Fruit fly (Drosophila melanogaster) whole organism, embryonic: ENCODE data around the gene Tim9b.
A peak's percentile ranks its signal among the peaks of the same experiment; 100 is the strongest.

Source experiments
- Atf3 ChIP-seq: fragments of 200-800 bp; sonication (Bioruptor generic); optimal IDR thresholded peaks from 3 replicates; lab custom pipeline; 2016; ENCODE audit warnings: missing biosample characterization, missing genetic modification characterization
- Bteb2 ChIP-seq: fragments of 200-800 bp; sonication (Bioruptor generic); optimal IDR thresholded peaks from 2 replicates; lab custom pipeline; 2016; ENCODE audit warnings: missing biosample characterization, missing genetic modification characterization
- CG10979 ChIP-seq: fragments of 200-800 bp; sonication (Bioruptor generic); optimal IDR thresholded peaks from 2 replicates; lab custom pipeline; 2018; ENCODE audit warnings: missing biosample characterization, mild to moderate bottlenecking, missing genetic modification characterization, moderate library complexity
- CG11695 ChIP-seq: fragments of 200-800 bp; sonication (Bioruptor generic); IDR thresholded peaks from 3 replicates; pipeline ENCODE4 v1.3.6; 2022; ENCODE audit warnings: missing biosample characterization, missing genetic modification characterization
- CG12104 ChIP-seq: fragments of 200-800 bp; sonication (Bioruptor generic); optimal IDR thresholded peaks from 3 replicates; lab custom pipeline; 2016; ENCODE audit warnings: missing biosample characterization, missing genetic modification characterization
- CG13296 ChIP-seq: fragments of 200-800 bp; sonication (Bioruptor generic); optimal IDR thresholded peaks from 3 replicates; lab custom pipeline; 2018; ENCODE audit warnings: missing biosample characterization, mild to moderate bottlenecking, missing genetic modification characterization
- CG17385 ChIP-seq: fragments of 200-800 bp; sonication (Bioruptor generic); optimal IDR thresholded peaks from 3 replicates; lab custom pipeline; 2018; ENCODE audit warnings: missing biosample characterization, mild to moderate bottlenecking, missing genetic modification characterization
- CG2202 ChIP-seq: fragments of 200-800 bp; sonication (Bioruptor generic); optimal IDR thresholded peaks from 2 replicates; lab custom pipeline; 2018; ENCODE audit warnings: missing biosample characterization, mild to moderate bottlenecking, missing genetic modification characterization
- CG3407 ChIP-seq: fragments of 200-800 bp; sonication (Bioruptor generic); optimal IDR thresholded peaks from 2 replicates; lab custom pipeline; 2018; ENCODE audit warnings: missing biosample characterization, mild to moderate bottlenecking, missing genetic modification characterization
- CG4360 ChIP-seq: fragments of 200-800 bp; sonication (Bioruptor generic); IDR thresholded peaks from 2 replicates; pipeline ENCODE4 v1.3.6; 2022; ENCODE audit warnings: missing biosample characterization, missing genetic modification characterization
- CG6765 ChIP-seq: fragments of 200-800 bp; sonication (Bioruptor generic); optimal IDR thresholded peaks from 3 replicates; lab custom pipeline; 2017; ENCODE audit warnings: missing biosample characterization, mild to moderate bottlenecking, missing genetic modification characterization
- CG9876 ChIP-seq: fragments of 200-800 bp; sonication (Bioruptor generic); optimal IDR thresholded peaks from 2 replicates; lab custom pipeline; 2016; ENCODE audit warnings: missing biosample characterization, missing genetic modification characterization
- CTCF ChIP-seq: fragments of 200-800 bp; sonication (Bioruptor generic); optimal IDR thresholded peaks from 2 replicates; lab custom pipeline; 2017; ENCODE audit warnings: missing biosample characterization, mild to moderate bottlenecking, missing genetic modification characterization, moderate library complexity
- CkIIα-i1 ChIP-seq: fragments of 200-800 bp; sonication (Bioruptor generic); IDR thresholded peaks from 2 replicates; pipeline ENCODE4 v1.3.6; 2022; ENCODE audit warnings: missing biosample characterization, missing genetic modification characterization
- CrebB ChIP-seq: fragments of 200-800 bp; sonication (Bioruptor generic); optimal IDR thresholded peaks from 3 replicates; lab custom pipeline; 2018; ENCODE audit warnings: missing biosample characterization, mild to moderate bottlenecking, missing genetic modification characterization
- D19A ChIP-seq: fragments of 200-800 bp; optimal IDR thresholded peaks from 3 replicates; lab custom pipeline; 2019; ENCODE audit warnings: missing biosample characterization, mild to moderate bottlenecking, missing genetic modification characterization, moderate library complexity
- Deaf1 ChIP-seq: fragments of 200-800 bp; optimal IDR thresholded peaks from 3 replicates; lab custom pipeline; 2019; ENCODE audit warnings: missing biosample characterization, mild to moderate bottlenecking, missing genetic modification characterization, moderate library complexity
- Dek ChIP-seq: fragments of 200-800 bp; sonication (Bioruptor generic); optimal IDR thresholded peaks from 3 replicates; lab custom pipeline; 2019; ENCODE audit warnings: missing biosample characterization, mild to moderate bottlenecking, missing genetic modification characterization, moderate library complexity
- Dip3 ChIP-seq: fragments of 200-800 bp; sonication (Bioruptor generic); optimal IDR thresholded peaks from 3 replicates; lab custom pipeline; 2016; ENCODE audit warnings: missing biosample characterization, missing genetic modification characterization
- ERR ChIP-seq: fragments of 200-800 bp; sonication (Bioruptor generic); optimal IDR thresholded peaks from 2 replicates; lab custom pipeline; 2016; ENCODE audit warnings: missing biosample characterization, missing genetic modification characterization
- Eip74EF ChIP-seq, 2 experiments: fragments of 200-800 bp in 1 of 2; fragments of >200 bp in 1 of 2; sonication (Bioruptor generic) in 1 of 2; optimal IDR thresholded peaks; 2 replicates each; lab custom pipeline; 2017 to 2019; ENCODE audit warnings: missing biosample characterization in 2 of 2, missing genetic modification characterization in 2 of 2, mild to moderate bottlenecking in 1 of 2, moderate library complexity in 1 of 2
- MTF-1 ChIP-seq: fragments of 200-800 bp; sonication (Bioruptor generic); optimal IDR thresholded peaks from 2 replicates; lab custom pipeline; 2018; ENCODE audit warnings: missing biosample characterization, mild to moderate bottlenecking, missing genetic modification characterization, borderline replicate concordance
- Mrtf ChIP-seq: fragments of 200-800 bp; sonication (Bioruptor generic); IDR thresholded peaks from 3 replicates; pipeline ENCODE4 v1.3.6; 2022; ENCODE audit warnings: missing biosample characterization, missing genetic modification characterization
- Sry-δ ChIP-seq: fragments of 200-800 bp; sonication (Bioruptor generic); optimal IDR thresholded peaks from 2 replicates; lab custom pipeline; 2016; ENCODE audit warnings: missing biosample characterization, missing genetic modification characterization
- TFAM ChIP-seq: fragments of 200-800 bp; sonication (Bioruptor generic); optimal IDR thresholded peaks from 2 replicates; lab custom pipeline; 2017; ENCODE audit warnings: missing biosample characterization, missing genetic modification characterization, inconsistent platforms
- Taf1 ChIP-seq: fragments of 200-800 bp; sonication (Bioruptor generic); IDR thresholded peaks from 2 replicates; pipeline ENCODE4 v1.3.6; 2022; ENCODE audit warnings: missing biosample characterization, missing genetic modification characterization
- ara ChIP-seq: fragments of 200-800 bp; sonication (Bioruptor generic); IDR thresholded peaks from 2 replicates; pipeline ENCODE4 v1.3.6; 2022; ENCODE audit warnings: missing biosample characterization, missing genetic modification characterization
- br ChIP-seq: fragments of >200 bp; optimal IDR thresholded peaks from 2 replicates; lab custom pipeline; 2017
- da ChIP-seq: fragments of 200-800 bp; sonication (Bioruptor generic); optimal IDR thresholded peaks from 2 replicates; lab custom pipeline; 2016; ENCODE audit warnings: missing biosample characterization, missing genetic modification characterization
- en ChIP-seq: fragments of 200-800 bp; sonication (Bioruptor generic); optimal IDR thresholded peaks from 2 replicates; lab custom pipeline; 2016; ENCODE audit warnings: missing biosample characterization, missing genetic modification characterization
- fd102C ChIP-seq: fragments of 200-800 bp; sonication (Bioruptor generic); optimal IDR thresholded peaks from 2 replicates; lab custom pipeline; 2018; ENCODE audit warnings: missing biosample characterization, mild to moderate bottlenecking, missing genetic modification characterization, moderate library complexity
- fd3F ChIP-seq: fragments of 200-800 bp; sonication (Bioruptor generic); optimal IDR thresholded peaks from 2 replicates; lab custom pipeline; 2018; ENCODE audit warnings: missing biosample characterization, mild to moderate bottlenecking, missing genetic modification characterization, moderate library complexity
- ftz-f1 ChIP-seq: fragments of 200-800 bp; sonication (Bioruptor generic); optimal IDR thresholded peaks from 2 replicates; lab custom pipeline; 2016; ENCODE audit warnings: missing biosample characterization, missing genetic modification characterization
- hth ChIP-seq: fragments of >200 bp; optimal IDR thresholded peaks from 2 replicates; lab custom pipeline; 2017; ENCODE audit warnings: inconsistent platforms
- ind ChIP-seq: fragments of 200-800 bp; sonication (Bioruptor generic); optimal IDR thresholded peaks from 3 replicates; lab custom pipeline; 2016; ENCODE audit warnings: missing biosample characterization, missing genetic modification characterization
- jigr1 ChIP-seq: fragments of 200-800 bp; sonication (Bioruptor generic); IDR thresholded peaks from 3 replicates; pipeline ENCODE4 v1.3.6; 2022; ENCODE audit warnings: missing biosample characterization, missing genetic modification characterization
- kni ChIP-seq: fragments of 200-800 bp; sonication (Bioruptor generic); optimal IDR thresholded peaks from 3 replicates; lab custom pipeline; 2017; ENCODE audit warnings: mild to moderate bottlenecking, missing biosample characterization, missing genetic modification reagents, missing genetic modification characterization
- knrl ChIP-seq: fragments of 200-800 bp; sonication (Bioruptor generic); IDR thresholded peaks from 3 replicates; pipeline ENCODE4 v1.3.6; 2022; ENCODE audit warnings: missing biosample characterization, missing genetic modification characterization; ENCODE audit not compliant: partially characterized antibody
- lab ChIP-seq: fragments of 200-800 bp; sonication (Bioruptor generic); optimal IDR thresholded peaks from 3 replicates; lab custom pipeline; 2017; ENCODE audit warnings: missing biosample characterization, missing genetic modification characterization, mild to moderate bottlenecking, moderate library complexity, missing genetic modification reagents
- maf-S ChIP-seq: fragments of 200-800 bp; sonication (Bioruptor generic); optimal IDR thresholded peaks from 2 replicates; lab custom pipeline; 2016; ENCODE audit warnings: missing biosample characterization, missing genetic modification characterization
- mirr ChIP-seq: fragments of 200-800 bp; sonication (Bioruptor generic); optimal IDR thresholded peaks from 3 replicates; lab custom pipeline; 2018; ENCODE audit warnings: missing biosample characterization, mild to moderate bottlenecking, missing genetic modification characterization
- ranshi ChIP-seq: fragments of 200-800 bp; sonication (Bioruptor generic); IDR thresholded peaks from 2 replicates; pipeline ENCODE4 v1.3.6; 2022; ENCODE audit warnings: missing biosample characterization, missing genetic modification characterization
- scrt ChIP-seq: fragments of 200-800 bp; sonication (Bioruptor generic); optimal IDR thresholded peaks from 2 replicates; lab custom pipeline; 2018; ENCODE audit warnings: missing biosample characterization, mild to moderate bottlenecking, missing genetic modification characterization, moderate library complexity
- sima ChIP-seq: fragments of 200-800 bp; sonication (Bioruptor generic); optimal IDR thresholded peaks from 2 replicates; lab custom pipeline; 2016; ENCODE audit warnings: missing biosample characterization, missing genetic modification characterization
- slp2 ChIP-seq: fragments of 200-800 bp; sonication (Bioruptor generic); optimal IDR thresholded peaks from 2 replicates; lab custom pipeline; 2016; ENCODE audit warnings: missing biosample characterization, missing genetic modification characterization
- sna ChIP-seq: fragments of 200-800 bp; sonication (Bioruptor generic); IDR thresholded peaks from 2 replicates; pipeline ENCODE4 v1.3.6; 2022; ENCODE audit warnings: missing biosample characterization, missing genetic modification characterization; ENCODE audit not compliant: partially characterized antibody
- sqz ChIP-seq: fragments of 200-800 bp; sonication (Bioruptor generic); optimal IDR thresholded peaks from 3 replicates; lab custom pipeline; 2018; ENCODE audit warnings: missing biosample characterization, mild to moderate bottlenecking, missing genetic modification characterization
- stwl ChIP-seq: fragments of 200-800 bp; sonication (Bioruptor generic); optimal IDR thresholded peaks from 3 replicates; lab custom pipeline; 2018; ENCODE audit warnings: missing biosample characterization, mild to moderate bottlenecking, missing genetic modification characterization, moderate library complexity
- tap ChIP-seq: fragments of 200-800 bp; optimal IDR thresholded peaks from 3 replicates; lab custom pipeline; 2019; ENCODE audit warnings: missing biosample characterization, mild to moderate bottlenecking, missing genetic modification characterization, moderate library complexity
- tx ChIP-seq: fragments of 200-800 bp; sonication (Bioruptor generic); optimal IDR thresholded peaks from 2 replicates; lab custom pipeline; 2016; ENCODE audit warnings: missing biosample characterization, missing genetic modification characterization
- zen2 ChIP-seq: fragments of 200-800 bp; sonication (Bioruptor generic); IDR thresholded peaks from 3 replicates; pipeline ENCODE4 v1.3.6; 2022; ENCODE audit warnings: missing biosample characterization, missing genetic modification characterization; ENCODE audit not compliant: partially characterized antibody

Gene Tim9b

dm6 chrX:19651757-19652419, 33.6 kb upstream of the Tim9b start, which contains the start of the genes Ranbp21 and Elys (continued):
- TF ChIP-seq CG4360 (GFP tag; lab: Robert Waterston, UW), result no peak
- TF ChIP-seq scrt (GFP tag; lab: Kevin White, UChicago), result no peak
- peak; percentile 51 for TF ChIP-seq stwl (tag; lab: Kevin White, UChicago)
- no peak for TF ChIP-seq mirr
- TF ChIP-seq kni (GFP tag; lab: Kevin White, UChicago), result no peak
- TF ChIP-seq hth (lab: Kevin White, UChicago), result no peak
- TF ChIP-seq slp2 (GFP tag; lab: Kevin White, UChicago), result peak; percentile 53
- no peak for TF ChIP-seq sqz
- peak; percentile 79 for TF ChIP-seq Sry-δ (GFP tag; lab: Kevin White, UChicago)
- TF ChIP-seq sima (GFP tag; lab: Kevin White, UChicago), result no peak
- TF ChIP-seq ind (GFP tag; lab: Kevin White, UChicago), result peak; percentile 59
- TF ChIP-seq CG11695 (GFP tag; lab: Robert Waterston, UW), result peak; percentile 46; the same call in 1 of the 3 replicates
- TF ChIP-seq CG6765 (GFP tag; lab: Kevin White, UChicago), result no peak
- TF ChIP-seq tx (GFP tag; lab: Kevin White, UChicago), result peak; percentile 58
- TF ChIP-seq CG10979 (tag; lab: Kevin White, UChicago), result peak; percentile 6
- no peak for TF ChIP-seq CG17385 (GFP tag; lab: Kevin White, UChicago)
- no peak for TF ChIP-seq CrebB
- TF ChIP-seq CG2202 (tag; lab: Kevin White, UChicago), result no peak
- no peak for TF ChIP-seq zen2 (GFP tag; lab: Robert Waterston, UW)
- no peak for TF ChIP-seq CkIIα-i1 (GFP tag; lab: Robert Waterston, UW)
- no peak for TF ChIP-seq Deaf1
- TF ChIP-seq Mrtf (GFP tag; lab: Robert Waterston, UW), result no peak
- peak; percentile 30 for TF ChIP-seq Bteb2
- peak; percentile 24 for TF ChIP-seq da (GFP tag; lab: Kevin White, UChicago)
- peak; percentile 43 for TF ChIP-seq maf-S (GFP tag; lab: Kevin White, UChicago)
- 0 out of 2 replicates have a peak, but pooled peaks have one; percentile 28 for TF ChIP-seq sna
- no peak for TF ChIP-seq D19A (tag; lab: Kevin White, UChicago)
- peak; percentile 5 for TF ChIP-seq ftz-f1 (GFP tag; lab: Kevin White, UChicago)
- no peak for TF ChIP-seq lab
- TF ChIP-seq Dek (tag; lab: Kevin White, UChicago), result no peak
- TF ChIP-seq TFAM, result no peak
- TF ChIP-seq ara (GFP tag; lab: Robert Waterston, UW), result peak; percentile 62
- no peak for TF ChIP-seq Eip74EF (GFP tag; optimal IDR thresholded peaks at IDR 0.05; lab: Kevin White, UChicago)
- peak; percentile 67; the same call in 1 of the 2 replicates for TF ChIP-seq ranshi (GFP tag; lab: Robert Waterston, UW)
- TF ChIP-seq CG13296 (GFP tag; lab: Kevin White, UChicago), result no peak
- no peak for TF ChIP-seq MTF-1 (GFP tag; lab: Kevin White, UChicago)
- TF ChIP-seq Taf1, result no peak
- no peak for TF ChIP-seq ERR (GFP tag; lab: Kevin White, UChicago)
- TF ChIP-seq fd102C (GFP tag; lab: Kevin White, UChicago), result no peak
- peak; percentile 3 for TF ChIP-seq fd3F (GFP tag; lab: Kevin White, UChicago)
- peak; percentile 73 for TF ChIP-seq Dip3 (GFP tag; lab: Kevin White, UChicago)
- peak; percentile 11 for TF ChIP-seq CG12104 (GFP tag; lab: Kevin White, UChicago)
- TF ChIP-seq tap, result no peak
- peak; percentile 61 for TF ChIP-seq knrl (GFP tag; lab: Robert Waterston, UW)
- TF ChIP-seq en (GFP tag; lab: Kevin White, UChicago), result no peak
- TF ChIP-seq CG3407 (GFP tag; lab: Kevin White, UChicago), result no peak
- peak; percentile 19 for TF ChIP-seq CG9876 (GFP tag; lab: Kevin White, UChicago)
- no peak for TF ChIP-seq CTCF (GFP tag; lab: Kevin White, UChicago)
- TF ChIP-seq jigr1 (GFP tag; lab: Robert Waterston, UW), result no peak
- peak; percentile 32 for TF ChIP-seq Atf3 (GFP tag; lab: Kevin White, UChicago)
- TF ChIP-seq br (lab: Kevin White, UChicago), result no peak
